Worm (Caenorhabditis elegans) whole organism, L1 larva: Measurements from ENCODE around the gene F10E9.11.

Source experiments
- aly-2 ChIP-seq: fragments of 150-350 bp; optimal IDR thresholded peaks from 2 replicates; lab custom pipeline; 2014; ENCODE audit warnings: missing biosample characterization, missing genetic modification characterization
- dpl-1 ChIP-seq, 3 experiments: fragments of 150-350 bp in 2 of 3; sonication (generic microtip) in 1 of 3; optimal IDR thresholded peaks; 2 replicates each; lab custom pipeline; 2014 to 2017; ENCODE audit warnings: missing biosample characterization in 3 of 3, missing genetic modification characterization in 3 of 3, missing genetic modification reagents in 3 of 3
- lin-14 ChIP-seq: fragments of 200-800 bp; sonication (Bioruptor generic); optimal IDR thresholded peaks from 2 replicates; lab custom pipeline; 2018; ENCODE audit warnings: mild to moderate bottlenecking, missing genetic modification characterization, moderate library complexity, missing compliant biosample characterization
- lsy-2 ChIP-seq, 2 experiments: fragments of 150-350 bp; optimal IDR thresholded peaks; 2 replicates each; lab custom pipeline; 2014; ENCODE audit warnings: missing biosample characterization in 2 of 2, missing genetic modification characterization in 2 of 2
- mab-9 ChIP-seq: fragments of 200-800 bp; sonication (Bioruptor generic); IDR thresholded peaks from 2 replicates; pipeline ENCODE4 v1.3.6; 2022; ENCODE audit warnings: missing genetic modification reagents, missing genetic modification characterization, missing compliant biosample characterization
- nhr-84 ChIP-seq: sonication (generic microtip); optimal IDR thresholded peaks from 2 replicates; lab custom pipeline; 2017; ENCODE audit warnings: missing biosample characterization, missing genetic modification characterization
- pag-3 ChIP-seq: sonication (generic microtip); optimal IDR thresholded peaks from 2 replicates; lab custom pipeline; 2017; ENCODE audit warnings: missing genetic modification characterization, mild to moderate bottlenecking, missing compliant biosample characterization, antibody characterized with exemption, borderline replicate concordance; ENCODE audit not compliant: insufficient read depth
- unc-86 ChIP-seq: sonication (generic microtip); optimal IDR thresholded peaks from 2 replicates; lab custom pipeline; 2016; ENCODE audit warnings: missing genetic modification characterization, missing compliant biosample characterization

DNA sequence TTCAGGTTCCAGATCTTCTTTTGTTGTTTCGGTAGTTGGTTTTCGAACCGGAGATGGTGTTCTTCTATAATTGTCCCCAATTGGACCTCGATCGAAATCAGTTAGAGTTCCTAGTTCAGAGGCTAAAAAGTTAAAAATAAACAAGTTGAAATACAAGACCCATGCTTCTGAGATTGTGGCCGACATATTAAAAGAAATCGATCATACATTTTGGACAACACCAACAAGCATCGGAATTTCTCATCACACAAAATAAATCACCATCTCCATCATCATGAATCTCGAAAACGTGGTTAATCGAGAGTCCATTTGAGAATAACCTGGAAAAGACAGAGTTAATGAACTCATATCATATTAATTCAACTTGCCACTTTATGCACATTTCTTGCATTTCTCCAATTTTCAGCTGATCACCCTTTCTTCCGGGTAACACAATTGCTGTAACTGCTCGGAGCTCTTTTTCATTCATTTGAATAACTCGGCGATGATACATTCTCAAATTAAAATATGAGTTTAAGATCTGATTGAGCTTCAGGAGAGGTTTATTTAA is 47.3 kb downstream of the F10E9.11 start, which contains the start of the genes mps-4 and F09G8.10:
- TF ChIP-seq lsy-2 (tag; optimal IDR thresholded peaks at IDR 0.05; lab: Kevin White, UChicago) (no peak), pag-3 (tag; lab: Kevin White, UChicago) (no peak), lin-14 (GFP tag; lab: Kevin White, UChicago) (no peak), unc-86 (no peak), nhr-84 (tag; lab: Kevin White, UChicago) (no peak), mab-9 (GFP tag; lab: Robert Waterston, UW) (no peak), dpl-1 (GFP tag; optimal IDR thresholded peaks at IDR 0.05; lab: Kevin White, UChicago) (no peak), aly-2 (tag; lab: Kevin White, UChicago) (no peak)
